Worm (Caenorhabditis elegans): ENCODE results near the gene Y113G7B.12.

ce11 chrV:20237429-20237828 is 24.9 kb upstream of the Y113G7B.12 start, which contains the start of gene sld-5:
- TF ChIP-seq unc-62 (GFP tag; optimal IDR thresholded peaks at IDR 0.05) (no peak), attf-6 (GFP tag; IDR thresholded peaks at IDR 0.05) (no peak), Y53F4B.3 (GFP tag; IDR thresholded peaks at IDR 0.05) (no peak), sea-2 (GFP tag; IDR thresholded peaks at IDR 0.05) (no peak), dpl-1 (GFP tag; optimal IDR thresholded peaks at IDR 0.05) (no peak), pha-4 (tag; optimal IDR thresholded peaks at IDR 0.05) (no peak), rec-8 (tag; optimal IDR thresholded peaks at IDR 0.05) (no peak), bed-1 (GFP tag; IDR thresholded peaks at IDR 0.05) (no peak), snpc-1.3 (tag; optimal IDR thresholded peaks at IDR 0.05; ENCODE audit: insufficient read depth) (no peak), Y95B8A.8 (GFP tag; IDR thresholded peaks at IDR 0.05) (no peak)
